Fruit fly (Drosophila melanogaster): Measurements from ENCODE around the gene CG14323.

CG14323 gene

DNA sequence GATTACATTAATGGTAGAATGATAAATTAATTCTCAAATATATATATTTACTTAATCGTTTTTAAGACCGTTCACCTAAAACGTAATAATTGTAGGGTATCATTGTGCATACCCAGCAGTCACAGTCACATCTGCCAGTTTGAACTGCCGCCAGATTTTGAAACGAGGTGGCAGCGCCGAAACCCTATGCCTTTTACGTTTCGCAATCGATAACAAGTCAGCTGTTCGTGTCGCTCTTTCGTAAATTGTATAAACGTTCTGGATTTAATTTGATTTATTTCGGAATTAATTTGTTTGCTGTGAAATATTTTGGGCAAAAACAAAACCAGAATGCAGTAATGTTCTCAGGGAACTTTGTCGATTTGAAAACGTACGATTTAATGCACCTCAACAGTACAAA is 25.5 kb upstream of the CG14323 start, which contains the start of gene CG14322 (continued):
- TF ChIP-seq fu2 (GFP tag; optimal IDR thresholded peaks at IDR 0.05) (no peak), cato (GFP tag; optimal IDR thresholded peaks at IDR 0.05; ENCODE audit: borderline replicate concordance) (no peak), Ada2b (GFP tag; IDR thresholded peaks at IDR 0.05) (no peak), Med (GFP tag) (peak; percentile 81), vvl (GFP tag; IDR thresholded peaks at IDR 0.05) (peak; percentile 45), CG7372 (GFP tag; IDR thresholded peaks at IDR 0.05) (no peak), onecut (GFP tag; IDR thresholded peaks at IDR 0.05) (no peak), jing (GFP tag; optimal IDR thresholded peaks at IDR 0.05) (no peak), hb (GFP tag; IDR thresholded peaks at IDR 0.05; ENCODE audit: partially characterized antibody) (no peak), CG8765 (GFP tag; IDR thresholded peaks at IDR 0.05) (no peak), Stat92E (GFP tag; optimal IDR thresholded peaks at IDR 0.05) (no peak), CG2712 (tag; optimal IDR thresholded peaks at IDR 0.05) (peak; percentile 40), CG31388 (GFP tag; optimal IDR thresholded peaks at IDR 0.05) (no peak), ato (GFP tag; IDR thresholded peaks at IDR 0.05; ENCODE audit: partially characterized antibody) (no peak), gce (GFP tag; IDR thresholded peaks at IDR 0.05) (no peak), CG10267 (tag; optimal IDR thresholded peaks at IDR 0.05) (no peak), pros (GFP tag; optimal IDR thresholded peaks at IDR 0.05) (no peak), sob (GFP tag; IDR thresholded peaks at IDR 0.05) (no peak), sisA (GFP tag; IDR thresholded peaks at IDR 0.05) (peak; percentile 31; the same call in 1 of the 2 replicates), CG8478 (optimal IDR thresholded peaks at IDR 0.05) (no peak), Asciz (GFP tag; optimal IDR thresholded peaks at IDR 0.05) (no peak), grau (tag; optimal IDR thresholded peaks at IDR 0.05) (peak; percentile 9), Optix (GFP tag; IDR thresholded peaks at IDR 0.05) (no peak), CG17328 (GFP tag; IDR thresholded peaks at IDR 0.05) (no peak), Lim3 (GFP tag; IDR thresholded peaks at IDR 0.05) (no peak), CG7963 (GFP tag; IDR thresholded peaks at IDR 0.05; ENCODE audit: partially characterized antibody) (no peak), CG33557 (GFP tag; optimal IDR thresholded peaks at IDR 0.05) (no peak), emc (GFP tag; optimal IDR thresholded peaks at IDR 0.05) (no peak), ems (GFP tag; optimal IDR thresholded peaks at IDR 0.05) (no peak), pb (GFP tag; optimal IDR thresholded peaks at IDR 0.05) (no peak), CG12219 (GFP tag; optimal IDR thresholded peaks at IDR 0.05) (no peak), ewg (GFP tag; optimal IDR thresholded peaks at IDR 0.05) (no peak), CG1647 (GFP tag; optimal IDR thresholded peaks at IDR 0.05) (no peak), CG15073 (GFP tag; optimal IDR thresholded peaks at IDR 0.05) (no peak), mld (GFP tag; IDR thresholded peaks at IDR 0.05; ENCODE audit: partially characterized antibody) (no peak), CG10462 (GFP tag; optimal IDR thresholded peaks at IDR 0.05) (no peak), org-1 (GFP tag; optimal IDR thresholded peaks at IDR 0.05) (no peak), CG8944 (GFP tag; optimal IDR thresholded peaks at IDR 0.05) (no peak), CG34376 (GFP tag; optimal IDR thresholded peaks at IDR 0.05) (no peak), CG8290 (GFP tag; optimal IDR thresholded peaks at IDR 0.05) (no peak), CG8290 (tag; optimal IDR thresholded peaks at IDR 0.05) (peak in 1 of 2 experiments; percentile 40), Drgx (GFP tag; IDR thresholded peaks at IDR 0.05) (no peak), tgo (GFP tag; IDR thresholded peaks at IDR 0.05) (0 out of 3 replicates have a peak, but pooled peaks have one; percentile 15), sug (tag; optimal IDR thresholded peaks at IDR 0.05) (peak; percentile 6), sens-2 (GFP tag; IDR thresholded peaks at IDR 0.05) (no peak), wek (GFP tag; optimal IDR thresholded peaks at IDR 0.05) (no peak), ap (GFP tag; IDR thresholded peaks at IDR 0.05) (no peak), CG2120 (GFP tag; optimal IDR thresholded peaks at IDR 0.05) (peak; percentile 32), dmrt11E (tag; optimal IDR thresholded peaks at IDR 0.05) (no peak), otp (GFP tag; IDR thresholded peaks at IDR 0.05) (no peak), pita (GFP tag; optimal IDR thresholded peaks at IDR 0.05) (no peak), CG3726 (GFP tag; IDR thresholded peaks at IDR 0.05) (no peak), YL-1 (GFP tag; optimal IDR thresholded peaks at IDR 0.05) (no peak)

All from whole organism, embryonic.